Worm (Caenorhabditis elegans) whole organism, L4 larva: Measurements from ENCODE around the gene T28D6.3.

Experiments used
- R02D3.7 ChIP-seq: fragments of 150-350 bp; sonication (generic microtip); optimal IDR thresholded peaks from 3 replicates; lab custom pipeline; 2014; ENCODE audit warnings: missing biosample characterization, missing genetic modification characterization
- dmd-8 ChIP-seq: fragments of 200-800 bp; sonication (Bioruptor generic); IDR thresholded peaks from 2 replicates; pipeline ENCODE4 v1.3.6; 2022; ENCODE audit warnings: missing genetic modification characterization, missing compliant biosample characterization
- lin-39 ChIP-seq: fragments of 150-350 bp; optimal IDR thresholded peaks from 2 replicates; lab custom pipeline; 2014; ENCODE audit warnings: missing biosample characterization, missing genetic modification reagents, missing genetic modification characterization

ce11 chrIII:11402717-11403116, 36.1 kb downstream of the T28D6.3 start, which contains the start of gene Y47D3B.12:
- no peak for TF ChIP-seq lin-39 (tag; lab: Kevin White, UChicago)
- no peak for TF ChIP-seq dmd-8
- TF ChIP-seq R02D3.7 (tag; lab: Kevin White, UChicago), result no peak
